Worm (Caenorhabditis elegans): ENCODE measurements around the gene nhr-9.

DNA sequence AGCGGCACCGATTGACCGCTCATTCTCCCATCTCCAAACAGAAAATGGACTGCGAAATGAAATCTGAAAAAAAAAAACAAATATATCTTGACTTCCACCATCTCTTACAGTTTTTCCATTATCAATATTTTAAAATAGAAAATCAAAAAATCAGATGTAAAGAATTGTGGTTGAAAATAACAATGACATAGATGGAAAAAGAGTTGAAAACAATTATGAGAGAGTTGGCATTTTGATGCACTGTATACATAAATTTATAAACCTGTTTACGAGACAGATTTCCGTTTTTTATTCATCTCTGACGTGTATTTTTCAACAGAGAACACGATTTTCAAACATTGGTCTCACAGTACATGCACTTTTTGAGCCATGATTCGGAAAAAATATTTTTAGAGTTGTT lies 14.6 kb upstream of the nhr-9 start, which contains the start of gene ZK418.7:
- TF ChIP-seq him-1 (tag; optimal IDR thresholded peaks at IDR 0.05) = no peak
- TF ChIP-seq W03F9.2 (tag; optimal IDR thresholded peaks at IDR 0.05) = no peak
